Fruit fly (Drosophila melanogaster): ENCODE data around the gene Mst27D.

The Mst27D gene

DNA sequence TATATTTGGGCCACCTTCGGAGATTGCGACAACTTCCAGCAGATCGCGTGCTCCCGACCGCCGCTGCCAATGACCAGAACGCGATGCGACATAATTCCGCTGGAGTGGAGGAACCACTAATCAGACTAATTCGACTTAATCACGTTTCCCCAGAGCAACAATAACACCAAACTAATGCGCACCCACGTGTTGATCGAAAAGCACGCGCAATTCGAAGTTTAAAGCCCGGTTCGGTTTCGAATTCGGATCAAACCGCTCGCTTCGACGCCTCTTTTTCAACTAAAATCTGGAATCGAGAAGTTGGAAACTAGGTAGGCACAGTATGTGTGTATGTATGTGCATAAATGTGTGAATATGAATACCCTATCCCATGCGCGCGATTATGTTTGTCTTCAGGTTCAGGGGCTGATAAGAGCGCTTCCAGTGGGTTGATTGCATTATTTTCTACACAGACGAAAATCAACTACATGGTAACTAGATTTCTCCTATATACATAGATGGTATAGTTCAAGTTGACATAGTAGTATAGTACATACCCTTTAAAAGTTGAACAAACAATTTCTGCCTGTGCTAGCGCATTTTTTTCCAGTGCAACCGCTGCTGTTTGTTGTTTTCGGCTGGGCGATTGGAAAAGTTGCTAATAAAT is 36.9 kb downstream of the Mst27D start, which contains the start of gene Gart (continued):
- TF ChIP-seq CG10274 (GFP tag; optimal IDR thresholded peaks at IDR 0.05) (no peak), Rx (GFP tag; IDR thresholded peaks at IDR 0.05) (no peak), CG7928 (GFP tag; optimal IDR thresholded peaks at IDR 0.05) (peak; percentile 13), slp2 (GFP tag; optimal IDR thresholded peaks at IDR 0.05) (peak; percentile 40), ci (GFP tag; IDR thresholded peaks at IDR 0.05) (peak; percentile 79), CG8388 (GFP tag; optimal IDR thresholded peaks at IDR 0.05) (peak; percentile 62), CG15479 (GFP tag; optimal IDR thresholded peaks at IDR 0.05) (peak; percentile 20), CG1792 (GFP tag; optimal IDR thresholded peaks at IDR 0.05) (peak; percentile 75), CG2889 (GFP tag; IDR thresholded peaks at IDR 0.05) (peak; percentile 68; the same call in 2 of the 3 replicates), NC2β (GFP tag; optimal IDR thresholded peaks at IDR 0.05) (peak; percentile 13), CG12942 (GFP tag; optimal IDR thresholded peaks at IDR 0.05) (peak; percentile 42), CG9727 (GFP tag; optimal IDR thresholded peaks at IDR 0.05) (peak; percentile 72), Nf-YB (GFP tag; optimal IDR thresholded peaks at IDR 0.05) (peak; percentile 65), CG17359 (tag; optimal IDR thresholded peaks at IDR 0.05) (peak; percentile 16), TFAM (GFP tag; optimal IDR thresholded peaks at IDR 0.05) (no peak), ATbp (GFP tag; optimal IDR thresholded peaks at IDR 0.05) (peak; percentile 73), CG10543 (GFP tag; optimal IDR thresholded peaks at IDR 0.05) (peak; percentile 75), Atf6 (GFP tag; IDR thresholded peaks at IDR 0.05) (peak; percentile 50; the same call in 1 of the 2 replicates), lbe (GFP tag; optimal IDR thresholded peaks at IDR 0.05) (peak; percentile 74), CG31441 (GFP tag; IDR thresholded peaks at IDR 0.05) (no peak), tll (GFP tag; optimal IDR thresholded peaks at IDR 0.05) (peak in 1 of 2 experiments; percentile 4), sens (GFP tag) (peak; percentile 92), Ptx1 (GFP tag; IDR thresholded peaks at IDR 0.05) (peak; percentile 74), repo (GFP tag; optimal IDR thresholded peaks at IDR 0.05) (peak; percentile 53), D19A (tag; optimal IDR thresholded peaks at IDR 0.05) (peak; percentile 93), CG17328 (GFP tag; IDR thresholded peaks at IDR 0.05) (peak; percentile 63), sug (tag; optimal IDR thresholded peaks at IDR 0.05) (peak; percentile 89), sd (tag; optimal IDR thresholded peaks at IDR 0.05) (peak; percentile 49), CG12104 (GFP tag; optimal IDR thresholded peaks at IDR 0.05) (peak; percentile 26), pan (optimal IDR thresholded peaks at IDR 0.05) (no peak), pan (GFP tag; optimal IDR thresholded peaks at IDR 0.05 in 1 of 2, IDR thresholded peaks at IDR 0.05 in 1 of 2) (peak in 1 of 2 experiments; percentile 28), CG5953 (GFP tag; IDR thresholded peaks at IDR 0.05) (peak; percentile 48; the same call in 1 of the 2 replicates), CG2120 (GFP tag; optimal IDR thresholded peaks at IDR 0.05) (peak; percentile 89), CG14014 (GFP tag; IDR thresholded peaks at IDR 0.05) (peak; percentile 65), row (GFP tag; IDR thresholded peaks at IDR 0.05) (peak; percentile 86), Adf1 (GFP tag; IDR thresholded peaks at IDR 0.05) (no peak; the same call in 1 of the 2 replicates), Bteb2 (GFP tag; optimal IDR thresholded peaks at IDR 0.05) (peak; percentile 66), fd96Cb (tag; optimal IDR thresholded peaks at IDR 0.05) (peak; percentile 22), CG12769 (tag; optimal IDR thresholded peaks at IDR 0.05) (peak; percentile 86), run (tag; optimal IDR thresholded peaks at IDR 0.05) (no peak), so (GFP tag; IDR thresholded peaks at IDR 0.05) (0 out of 3 replicates have a peak, but pooled peaks have one; percentile 18), CG7839 (tag; optimal IDR thresholded peaks at IDR 0.05) (peak; percentile 78), Hmx (GFP tag; optimal IDR thresholded peaks at IDR 0.05) (peak; percentile 10), CG12391 (tag; optimal IDR thresholded peaks at IDR 0.05) (peak; percentile 71), hkb (optimal IDR thresholded peaks at IDR 0.05) (no peak), hkb (GFP tag; IDR thresholded peaks at IDR 0.05) (peak; percentile 60; the same call in 1 of the 2 replicates), sob (GFP tag; IDR thresholded peaks at IDR 0.05) (peak; percentile 51), bab2 (GFP tag; optimal IDR thresholded peaks at IDR 0.05) (peak; percentile 59), tx (GFP tag; optimal IDR thresholded peaks at IDR 0.05) (peak; percentile 57), CG32767 (GFP tag; IDR thresholded peaks at IDR 0.05) (peak; percentile 53; the same call in 1 of the 2 replicates)

Measured in whole organism, embryonic.